Fruit fly (Drosophila melanogaster) whole organism, embryonic: ENCODE data around the gene CG16953.

Experiments
- Adf1 ChIP-seq: fragments of 200-800 bp; sonication (Bioruptor generic); IDR thresholded peaks from 2 replicates; pipeline ENCODE4 v1.3.6; 2022; ENCODE audit warnings: missing biosample characterization, missing genetic modification characterization
- Awh ChIP-seq: fragments of 200-800 bp; sonication (Bioruptor generic); IDR thresholded peaks from 2 replicates; pipeline ENCODE4, ENCODE4 v1.3.6; 2022; ENCODE audit warnings: missing biosample characterization, missing genetic modification characterization
- CG10321 ChIP-seq: fragments of 200-800 bp; sonication (Bioruptor generic); IDR thresholded peaks from 2 replicates; pipeline ENCODE4 v1.3.6; 2022; ENCODE audit warnings: missing biosample characterization, missing genetic modification characterization
- CG1233 ChIP-seq: fragments of 200-800 bp; sonication (Bioruptor generic); optimal IDR thresholded peaks from 4 replicates; lab custom pipeline; 2018; ENCODE audit warnings: missing biosample characterization, mild to moderate bottlenecking, missing genetic modification characterization
- CG14710 ChIP-seq: fragments of 200-800 bp; sonication (Bioruptor generic); optimal IDR thresholded peaks from 3 replicates; lab custom pipeline; 2019; ENCODE audit warnings: missing biosample characterization, mild to moderate bottlenecking, missing genetic modification characterization, moderate library complexity
- CG15479 ChIP-seq: fragments of 200-800 bp; sonication (Bioruptor generic); optimal IDR thresholded peaks from 3 replicates; lab custom pipeline; 2019; ENCODE audit warnings: missing biosample characterization, mild to moderate bottlenecking, missing genetic modification characterization, moderate library complexity
- CG15696 ChIP-seq: fragments of 200-800 bp; sonication (Bioruptor generic); optimal IDR thresholded peaks from 2 replicates; lab custom pipeline; 2019; ENCODE audit warnings: missing biosample characterization, mild to moderate bottlenecking, missing genetic modification characterization, moderate library complexity
- CG1647 ChIP-seq: fragments of 200-800 bp; sonication (Bioruptor generic); optimal IDR thresholded peaks from 3 replicates; lab custom pipeline; 2016; ENCODE audit warnings: missing biosample characterization, missing genetic modification characterization
- CG17802 ChIP-seq: fragments of 200-800 bp; sonication (Bioruptor generic); optimal IDR thresholded peaks from 2 replicates; lab custom pipeline; 2018; ENCODE audit warnings: missing biosample characterization, mild to moderate bottlenecking, missing genetic modification characterization, moderate library complexity
- CG18262 ChIP-seq: fragments of 200-800 bp; optimal IDR thresholded peaks from 3 replicates; lab custom pipeline; 2019; ENCODE audit warnings: missing biosample characterization, mild to moderate bottlenecking, missing genetic modification characterization, moderate library complexity
- CG2875 ChIP-seq: fragments of 200-800 bp; sonication (Bioruptor generic); optimal IDR thresholded peaks from 2 replicates; lab custom pipeline; 2017; ENCODE audit warnings: missing biosample characterization, mild to moderate bottlenecking, missing genetic modification characterization, missing genetic modification reagents
- CG4360 ChIP-seq: fragments of 200-800 bp; sonication (Bioruptor generic); IDR thresholded peaks from 2 replicates; pipeline ENCODE4 v1.3.6; 2022; ENCODE audit warnings: missing biosample characterization, missing genetic modification characterization
- CG43689 ChIP-seq: fragments of 200-800 bp; sonication (Bioruptor generic); IDR thresholded peaks from 2 replicates; pipeline ENCODE4 v1.3.6; 2022; ENCODE audit warnings: missing biosample characterization, missing genetic modification characterization
- CG4854 ChIP-seq: fragments of 200-800 bp; sonication (Bioruptor generic); optimal IDR thresholded peaks from 2 replicates; lab custom pipeline; 2016; ENCODE audit warnings: missing biosample characterization, missing genetic modification characterization, inconsistent platforms
- CG7357 ChIP-seq: fragments of 200-800 bp; sonication (Bioruptor generic); IDR thresholded peaks from 3 replicates; pipeline ENCODE4 v1.3.6; 2022; ENCODE audit warnings: missing biosample characterization, missing genetic modification characterization
- CG7963 ChIP-seq: fragments of 200-800 bp; sonication (Bioruptor generic); IDR thresholded peaks from 3 replicates; pipeline ENCODE4 v1.3.6; 2022; ENCODE audit warnings: missing biosample characterization, missing genetic modification characterization; ENCODE audit not compliant: partially characterized antibody
- CG8281 ChIP-seq: fragments of 200-800 bp; sonication (Bioruptor generic); optimal IDR thresholded peaks from 2 replicates; lab custom pipeline; 2018; ENCODE audit warnings: missing biosample characterization, mild to moderate bottlenecking, missing genetic modification characterization, moderate library complexity
- CG9437 ChIP-seq: fragments of 200-800 bp; sonication (Bioruptor generic); optimal IDR thresholded peaks from 2 replicates; lab custom pipeline; 2018; ENCODE audit warnings: missing biosample characterization, mild to moderate bottlenecking, missing genetic modification characterization
- CG9817 ChIP-seq: fragments of 200-800 bp; sonication (Bioruptor generic); optimal IDR thresholded peaks from 2 replicates; lab custom pipeline; 2018; ENCODE audit warnings: missing biosample characterization, mild to moderate bottlenecking, missing genetic modification characterization, moderate library complexity
- CG9932 ChIP-seq: fragments of 200-800 bp; sonication (Bioruptor generic); IDR thresholded peaks from 2 replicates; pipeline ENCODE4 v1.3.6; 2022; ENCODE audit warnings: missing biosample characterization, missing genetic modification characterization
- CHES-1-like ChIP-seq: fragments of 200-800 bp; sonication (Bioruptor generic); optimal IDR thresholded peaks from 2 replicates; lab custom pipeline; 2016; ENCODE audit warnings: missing biosample characterization, missing genetic modification characterization
- Camta ChIP-seq: fragments of 200-800 bp; sonication (Bioruptor generic); optimal IDR thresholded peaks from 2 replicates; lab custom pipeline; 2016; ENCODE audit warnings: missing biosample characterization, missing genetic modification characterization
- D19A ChIP-seq: fragments of 200-800 bp; optimal IDR thresholded peaks from 3 replicates; lab custom pipeline; 2019; ENCODE audit warnings: missing biosample characterization, mild to moderate bottlenecking, missing genetic modification characterization, moderate library complexity
- Hmx ChIP-seq: fragments of 200-800 bp; sonication (Bioruptor generic); optimal IDR thresholded peaks from 2 replicates; lab custom pipeline; 2016; ENCODE audit warnings: missing biosample characterization, missing genetic modification characterization
- Jarid2 ChIP-seq: fragments of 200-800 bp; sonication (Bioruptor generic); optimal IDR thresholded peaks from 3 replicates; lab custom pipeline; 2017; ENCODE audit warnings: mild to moderate bottlenecking, missing biosample characterization, missing genetic modification reagents, missing genetic modification characterization
- Mad ChIP-seq: fragments of 200-800 bp; sonication (Bioruptor generic); optimal IDR thresholded peaks from 2 replicates; lab custom pipeline; 2016; ENCODE audit warnings: missing biosample characterization, missing genetic modification characterization
- Side ChIP-seq: fragments of 200-800 bp; sonication (Bioruptor generic); optimal IDR thresholded peaks from 2 replicates; lab custom pipeline; 2016; ENCODE audit warnings: missing biosample characterization, missing genetic modification characterization
- Spps ChIP-seq: fragments of 200-800 bp; sonication (Bioruptor generic); optimal IDR thresholded peaks from 2 replicates; lab custom pipeline; 2018; ENCODE audit warnings: missing biosample characterization, mild to moderate bottlenecking, missing genetic modification characterization
- YL-1 ChIP-seq: fragments of 200-800 bp; sonication (Bioruptor generic); optimal IDR thresholded peaks from 3 replicates; lab custom pipeline; 2017; ENCODE audit warnings: missing biosample characterization, mild to moderate bottlenecking, missing genetic modification characterization
- ato ChIP-seq: fragments of 200-800 bp; sonication (Bioruptor generic); IDR thresholded peaks from 2 replicates; pipeline ENCODE4 v1.3.6; 2022; ENCODE audit warnings: missing biosample characterization, missing genetic modification characterization; ENCODE audit not compliant: partially characterized antibody
- cato ChIP-seq: fragments of 200-800 bp; sonication (Bioruptor generic); optimal IDR thresholded peaks from 2 replicates; lab custom pipeline; 2016; ENCODE audit warnings: missing biosample characterization, missing genetic modification characterization, borderline replicate concordance
- ci ChIP-seq: fragments of 200-800 bp; sonication (Bioruptor generic); IDR thresholded peaks from 3 replicates; pipeline ENCODE4 v1.3.6; 2022; ENCODE audit warnings: missing biosample characterization, missing genetic modification characterization
- exex ChIP-seq: fragments of 200-800 bp; sonication (Bioruptor generic); optimal IDR thresholded peaks from 4 replicates; lab custom pipeline; 2018; ENCODE audit warnings: missing biosample characterization, mild to moderate bottlenecking, missing genetic modification characterization, moderate library complexity
- fd96Cb ChIP-seq: fragments of 200-800 bp; sonication (Bioruptor generic); optimal IDR thresholded peaks from 2 replicates; lab custom pipeline; 2018; ENCODE audit warnings: missing biosample characterization, mild to moderate bottlenecking, missing genetic modification characterization, moderate library complexity
- hkb ChIP-seq, 2 experiments: fragments of 200-800 bp in 1 of 2; fragments of >200 bp in 1 of 2; sonication (Bioruptor generic) in 1 of 2; IDR thresholded peaks in 1 of 2; optimal IDR thresholded peaks in 1 of 2; 2 replicates each; pipeline versions ENCODE4 v1.3.6 to Lab custom; 2017 to 2022; ENCODE audit warnings: missing biosample characterization in 1 of 2, missing genetic modification characterization in 1 of 2
- jigr1 ChIP-seq: fragments of 200-800 bp; sonication (Bioruptor generic); IDR thresholded peaks from 3 replicates; pipeline ENCODE4 v1.3.6; 2022; ENCODE audit warnings: missing biosample characterization, missing genetic modification characterization
- kah ChIP-seq: fragments of 200-800 bp; sonication (Bioruptor generic); optimal IDR thresholded peaks from 2 replicates; lab custom pipeline; 2018; ENCODE audit warnings: missing biosample characterization, mild to moderate bottlenecking, missing genetic modification characterization
- mirr ChIP-seq: fragments of 200-800 bp; sonication (Bioruptor generic); optimal IDR thresholded peaks from 3 replicates; lab custom pipeline; 2018; ENCODE audit warnings: missing biosample characterization, mild to moderate bottlenecking, missing genetic modification characterization
- nmo ChIP-seq: fragments of 200-800 bp; sonication (Bioruptor generic); optimal IDR thresholded peaks from 2 replicates; lab custom pipeline; 2018; ENCODE audit warnings: missing biosample characterization, mild to moderate bottlenecking, missing genetic modification characterization, moderate library complexity
- pb ChIP-seq: fragments of 200-800 bp; sonication (Bioruptor generic); optimal IDR thresholded peaks from 3 replicates; lab custom pipeline; 2016; ENCODE audit warnings: missing biosample characterization, missing genetic modification characterization
- pros ChIP-seq: fragments of 200-800 bp; sonication (Bioruptor generic); optimal IDR thresholded peaks from 3 replicates; lab custom pipeline; 2019; ENCODE audit warnings: missing biosample characterization, mild to moderate bottlenecking, missing genetic modification characterization, moderate library complexity
- psq ChIP-seq: fragments of 200-800 bp; sonication (Bioruptor generic); optimal IDR thresholded peaks from 2 replicates; lab custom pipeline; 2017; ENCODE audit warnings: missing biosample characterization, missing genetic modification characterization
- schlank ChIP-seq: fragments of 200-800 bp; sonication (Bioruptor generic); optimal IDR thresholded peaks from 2 replicates; lab custom pipeline; 2018; ENCODE audit warnings: missing biosample characterization, mild to moderate bottlenecking, missing genetic modification characterization
- sna ChIP-seq: fragments of 200-800 bp; sonication (Bioruptor generic); IDR thresholded peaks from 2 replicates; pipeline ENCODE4 v1.3.6; 2022; ENCODE audit warnings: missing biosample characterization, missing genetic modification characterization; ENCODE audit not compliant: partially characterized antibody
- sob ChIP-seq: fragments of 200-800 bp; sonication (Bioruptor generic); IDR thresholded peaks from 2 replicates; pipeline ENCODE4 v1.3.6; 2022; ENCODE audit warnings: missing biosample characterization, missing genetic modification characterization
- ssp ChIP-seq: fragments of 200-800 bp; sonication (Bioruptor generic); IDR thresholded peaks from 2 replicates; pipeline ENCODE4 v1.3.6; 2022; ENCODE audit warnings: missing biosample characterization, missing genetic modification characterization
- trh ChIP-seq: fragments of 200-800 bp; sonication (Bioruptor generic); optimal IDR thresholded peaks from 2 replicates; lab custom pipeline; 2016; ENCODE audit warnings: missing biosample characterization, missing genetic modification characterization
- tx ChIP-seq: fragments of 200-800 bp; sonication (Bioruptor generic); optimal IDR thresholded peaks from 2 replicates; lab custom pipeline; 2016; ENCODE audit warnings: missing biosample characterization, missing genetic modification characterization
- vvl ChIP-seq: fragments of 200-800 bp; sonication (Bioruptor generic); IDR thresholded peaks from 2 replicates; pipeline ENCODE4 v1.3.6; 2022; ENCODE audit warnings: missing biosample characterization, missing genetic modification characterization

Gene CG16953

DNA sequence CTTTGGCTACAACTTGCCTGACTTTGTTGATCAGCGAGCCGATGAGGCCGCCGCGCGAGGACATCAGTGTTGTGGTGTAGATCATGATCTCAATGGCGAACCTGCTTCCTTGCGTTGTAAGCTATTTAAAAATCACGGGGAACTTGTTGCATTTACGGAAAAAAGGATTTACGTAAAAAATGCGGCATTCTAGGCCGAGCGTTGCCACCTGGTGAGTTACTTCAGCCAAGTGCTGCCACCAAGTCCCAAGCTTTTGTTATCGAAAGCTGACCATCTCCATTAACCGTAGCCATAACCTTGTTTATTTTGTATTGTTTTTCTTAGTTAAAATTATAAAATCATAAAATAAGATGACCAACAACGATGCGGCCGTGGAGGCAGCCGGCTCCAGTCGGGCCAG lies 8.8 kb downstream of the CG16953 start, which contains the start of the genes TFAM and CG5412 (continued):
- no peak for TF ChIP-seq ssp (GFP tag; lab: Robert Waterston, UW)
- no peak for TF ChIP-seq Adf1
- no peak for TF ChIP-seq pros (GFP tag; lab: Kevin White, UChicago)
- no peak for TF ChIP-seq Awh (GFP tag; lab: Robert Waterston, UW)
- no peak for TF ChIP-seq hkb (optimal IDR thresholded peaks at IDR 0.05; lab: Kevin White, UChicago)
- no peak for TF ChIP-seq hkb (GFP tag; IDR thresholded peaks at IDR 0.05; lab: Robert Waterston, UW)
- no peak for TF ChIP-seq fd96Cb (tag; lab: Kevin White, UChicago)
- TF ChIP-seq sob (GFP tag; lab: Robert Waterston, UW), result no peak
- no peak for TF ChIP-seq tx (GFP tag; lab: Kevin White, UChicago)
- no peak for TF ChIP-seq Mad
- TF ChIP-seq nmo (GFP tag; lab: Kevin White, UChicago), result peak; percentile 14

DNA sequence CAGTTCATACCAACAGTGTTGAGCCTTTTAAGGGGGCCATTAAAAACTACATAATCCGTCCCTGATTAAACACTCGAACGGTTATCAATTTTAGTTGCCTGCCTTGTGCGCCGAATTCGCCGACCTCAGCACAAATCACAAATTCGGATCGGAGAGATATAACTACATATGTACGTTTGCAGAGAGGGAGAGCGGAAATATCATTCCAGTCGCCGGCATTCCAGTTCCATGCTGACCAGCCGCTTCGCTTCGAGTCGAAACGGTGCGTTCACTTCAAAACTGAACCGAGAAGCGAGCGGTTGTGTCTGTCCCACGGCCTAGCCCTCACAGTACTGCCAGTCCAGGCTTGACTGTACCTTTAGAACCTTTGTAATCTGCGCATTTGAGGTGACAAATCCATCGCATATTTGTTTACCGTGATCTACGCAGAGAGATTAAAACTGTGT lies 11.1 kb downstream of the CG16953 start:
- no peak for TF ChIP-seq CG17802 (tag; lab: Kevin White, UChicago)
- TF ChIP-seq CG9817 (tag; lab: Kevin White, UChicago), result no peak
- peak; percentile 9 for TF ChIP-seq schlank (tag; lab: Kevin White, UChicago)
- no peak for TF ChIP-seq CG10321
- no peak for TF ChIP-seq CG2875 (GFP tag; lab: Kevin White, UChicago)
- peak; percentile 38; the same call in 1 of the 2 replicates for TF ChIP-seq CG4360 (GFP tag; lab: Robert Waterston, UW)
- peak; percentile 34; the same call in 1 of the 2 replicates for TF ChIP-seq CG9932
- no peak for TF ChIP-seq D19A (tag; lab: Kevin White, UChicago)
- TF ChIP-seq jigr1 (GFP tag; lab: Robert Waterston, UW), result no peak
- TF ChIP-seq CG7357, result no peak
- TF ChIP-seq CG1647 (GFP tag; lab: Kevin White, UChicago), result no peak
- TF ChIP-seq exex (tag; lab: Kevin White, UChicago), result peak; percentile 82
- no peak for TF ChIP-seq pb (GFP tag; lab: Kevin White, UChicago)
- no peak for TF ChIP-seq CG15479 (GFP tag; lab: Kevin White, UChicago)
- TF ChIP-seq CG1233, result no peak
- TF ChIP-seq ci (GFP tag; lab: Robert Waterston, UW), result peak; percentile 59; the same call in 1 of the 3 replicates
- TF ChIP-seq Side (GFP tag; lab: Kevin White, UChicago), result peak; percentile 54
- TF ChIP-seq mirr (GFP tag; lab: Kevin White, UChicago), result peak; percentile 95
- TF ChIP-seq Spps, result no peak
- TF ChIP-seq CG8281, result no peak
- no peak for TF ChIP-seq CG14710
- TF ChIP-seq CG4854 (GFP tag; lab: Kevin White, UChicago), result no peak
- TF ChIP-seq Hmx, result no peak
- no peak for TF ChIP-seq CHES-1-like (GFP tag; lab: Kevin White, UChicago)
- TF ChIP-seq vvl (GFP tag; lab: Robert Waterston, UW), result peak; percentile 32; the same call in 1 of the 2 replicates
- no peak for TF ChIP-seq trh (GFP tag; lab: Kevin White, UChicago)
- TF ChIP-seq CG18262 (tag; lab: Kevin White, UChicago), result no peak
- no peak for TF ChIP-seq Camta (GFP tag; lab: Kevin White, UChicago)
- TF ChIP-seq CG7963, result no peak
- TF ChIP-seq CG15696 (tag; lab: Kevin White, UChicago), result no peak
- no peak for TF ChIP-seq Jarid2 (GFP tag; lab: Kevin White, UChicago)
- no peak for TF ChIP-seq psq
- 0 out of 2 replicates have a peak, but pooled peaks have one; percentile 12 for TF ChIP-seq ato (GFP tag; lab: Robert Waterston, UW)
- TF ChIP-seq cato (GFP tag; lab: Kevin White, UChicago), result no peak
- TF ChIP-seq CG43689 (GFP tag; lab: Robert Waterston, UW), result no peak
- TF ChIP-seq YL-1 (GFP tag; lab: Kevin White, UChicago), result no peak
- no peak for TF ChIP-seq sna (GFP tag; lab: Robert Waterston, UW)
- TF ChIP-seq CG9437 (GFP tag; lab: Kevin White, UChicago), result no peak
- TF ChIP-seq kah (GFP tag; lab: Kevin White, UChicago), result no peak
